Worm (Caenorhabditis elegans): ENCODE measurements around the gene Y42H9AR.4.

ce11 chrIV:8154966-8155365 lies 42.9 kb upstream of the Y42H9AR.4 start:
- peak; percentile 16 for TF ChIP-seq pqm-1 (tag; optimal IDR thresholded peaks at IDR 0.05)
- no peak for TF ChIP-seq daf-12 (tag; optimal IDR thresholded peaks at IDR 0.05)
- no peak for TF ChIP-seq unc-62 (GFP tag; optimal IDR thresholded peaks at IDR 0.05)
- no peak for TF ChIP-seq nhr-67 (tag; optimal IDR thresholded peaks at IDR 0.05)
- TF ChIP-seq ama-1 (optimal IDR thresholded peaks at IDR 0.05): no peak
- no peak for TF ChIP-seq aly-2 (tag; optimal IDR thresholded peaks at IDR 0.05)
- TF ChIP-seq fkh-10 (GFP tag; optimal IDR thresholded peaks at IDR 0.05): no peak
- no peak for TF ChIP-seq lin-15B (tag; optimal IDR thresholded peaks at IDR 0.05)
- TF ChIP-seq tbx-2 (tag; optimal IDR thresholded peaks at IDR 0.05): no peak
- no peak for TF ChIP-seq jun-1 (tag; optimal IDR thresholded peaks at IDR 0.05)
- no peak for TF ChIP-seq unc-39 (tag; optimal IDR thresholded peaks at IDR 0.05)
- TF ChIP-seq egl-27 (tag; optimal IDR thresholded peaks at IDR 0.05): no peak

All from whole organism, L3 larva.